Fruit fly (Drosophila melanogaster): ENCODE measurements around the gene Trs20.

- TF ChIP-seq CG15710 (tag; optimal IDR thresholded peaks at IDR 0.05) (no peak), fd96Ca (GFP tag; IDR thresholded peaks at IDR 0.05) (no peak), CG14655 (GFP tag; optimal IDR thresholded peaks at IDR 0.05) (no peak), CG10348 (GFP tag; IDR thresholded peaks at IDR 0.05) (no peak), Pif1A (GFP tag; optimal IDR thresholded peaks at IDR 0.05) (no peak), CG8159 (tag; optimal IDR thresholded peaks at IDR 0.05) (no peak), CG17806 (tag; optimal IDR thresholded peaks at IDR 0.05) (no peak), CG8301 (tag; optimal IDR thresholded peaks at IDR 0.05) (no peak), CG34367 (tag; optimal IDR thresholded peaks at IDR 0.05) (no peak)
Observed at dm6 chr3L:16137779-16138178, 6.3 kb upstream of the Trs20 start, which contains the start of gene CG5157.

Data from whole organism, pupa.